Fruit fly (Drosophila melanogaster): Measurements from ENCODE around the gene neo.
A peak's percentile ranks its signal among the peaks of the same experiment; 100 is the strongest.

- TF ChIP-seq kay (GFP tag; ENCODE audit: borderline replicate concordance) (no peak), CG14711 (tag; optimal IDR thresholded peaks at IDR 0.05) (peak; percentile 31), toe (GFP tag; optimal IDR thresholded peaks at IDR 0.05) (peak; percentile 39), CG5204 (GFP tag; optimal IDR thresholded peaks at IDR 0.05) (no peak), bab1 (GFP tag; optimal IDR thresholded peaks at IDR 0.05) (peak; percentile 67), CG1620 (GFP tag; optimal IDR thresholded peaks at IDR 0.05) (no peak), pad (GFP tag; optimal IDR thresholded peaks at IDR 0.05) (peak; percentile 10), CG12768 (GFP tag; optimal IDR thresholded peaks at IDR 0.05) (peak; percentile 57), Hr96 (GFP tag; optimal IDR thresholded peaks at IDR 0.05) (no peak), CG7045 (GFP tag; optimal IDR thresholded peaks at IDR 0.05) (no peak)
These were observed 36.6 kb upstream of the neo start for dm6 chr3R:29782367-29782766.
